Worm (Caenorhabditis elegans) whole organism, dauer: Measurements from ENCODE around the gene sre-31.
"Not testable (repeated sequence)": the region's sequence is repeated elsewhere in the genome, so short reads cannot be mapped to it uniquely, and the experiment has no call there.

Experiments
- unc-62 ChIP-seq: sonication (generic microtip); optimal IDR thresholded peaks from 2 replicates; lab custom pipeline; 2017; ENCODE audit warnings: missing biosample characterization, missing genetic modification reagents, missing genetic modification characterization

The sre-31 gene

ce11 chrII:12408717-12409116 is at the start of gene sre-31:
Gene sre-31 (minus strand): TSS chrII:12408817.
- TF ChIP-seq unc-62 = no peak

- no peak for TF ChIP-seq unc-62
Observed at ce11 chrII:12457275-12457674, 48.7 kb upstream of the sre-31 start, which contains the start of gene sre-38. Gene sre-38 (plus strand): TSS chrII:12457575.

- no peak for TF ChIP-seq unc-62
Observed at ce11 chrII:12456633-12457032, 48.0 kb upstream of the sre-31 start, which contains the start of gene sre-32. Gene sre-32 (minus strand): TSS chrII:12456733.

ce11 chrII:12452754-12453352 is 44.2 kb upstream of the sre-31 start, which contains the start of the genes sre-35 and sre-33:
Gene sre-35 (minus strand): TSS chrII:12452854.
Gene sre-33 (plus strand): TSS chrII:12453302.
- TF ChIP-seq unc-62 = no peak

ce11 chrII:12449849-12450248 is 41.2 kb upstream of the sre-31 start, which contains the start of gene sre-34:
Gene sre-34 (plus strand): TSS chrII:12450149.
- TF ChIP-seq unc-62 = no peak

ce11 chrII:12448241-12448640 is 39.6 kb upstream of the sre-31 start, which contains the start of gene srh-27:
Gene srh-27 (plus strand): TSS chrII:12448541.
- TF ChIP-seq unc-62 = no peak

ce11 chrII:12444679-12445376 is 36.2 kb upstream of the sre-31 start, which contains the start of the genes W05H5.1 and pitr-6:
Gene W05H5.1 (minus strand): TSS chrII:12444779.
Gene pitr-6 (plus strand): TSS chrII:12445326.
- TF ChIP-seq unc-62 = no peak

- not testable (repeated sequence) for TF ChIP-seq unc-62
Observed at ce11 chrII:12441164-12441563, 32.5 kb upstream of the sre-31 start, which contains the start of gene Y57A10C.10. Gene Y57A10C.10 (minus strand): TSS chrII:12441264.

ce11 chrII:12438441-12438840 is 29.8 kb upstream of the sre-31 start, which contains the start of gene Y57A10C.9:
Gene Y57A10C.9 (minus strand): TSS chrII:12438541.
- TF ChIP-seq unc-62 = no peak

ce11 chrII:12436717-12437116 is 28.1 kb upstream of the sre-31 start:
- TF ChIP-seq unc-62 = no peak

ce11 chrII:12435202-12435872 is 26.7 kb upstream of the sre-31 start:
- no peak for TF ChIP-seq unc-62

ce11 chrII:12432356-12432755 is 23.7 kb upstream of the sre-31 start, which contains the start of gene dct-12:
Gene dct-12 (minus strand): TSS chrII:12432456.
- TF ChIP-seq unc-62 = no peak

ce11 chrII:12429743-12430142 is 21.1 kb upstream of the sre-31 start, which contains the start of gene Y57A10C.8:
Gene Y57A10C.8 (minus strand): TSS chrII:12429843.
- no peak for TF ChIP-seq unc-62

ce11 chrII:12425644-12426222 is 17.1 kb upstream of the sre-31 start, which contains the start of gene daf-22:
Gene daf-22 (minus strand): TSS chrII:12425694.
- no peak for TF ChIP-seq unc-62

ce11 chrII:12420486-12420885 is 11.9 kb upstream of the sre-31 start, which contains the start of gene sre-26:
Gene sre-26 (minus strand): TSS chrII:12420586.
- TF ChIP-seq unc-62 = no peak

ce11 chrII:12417996-12418395 is 9.4 kb upstream of the sre-31 start:
- TF ChIP-seq unc-62 = no peak
